Worm (Caenorhabditis elegans) whole organism, L1 larva: ENCODE results near the gene cutl-4.

Experiments used
- C16A3.4 ChIP-seq: fragments of 150-350 bp; optimal IDR thresholded peaks from 2 replicates; lab custom pipeline; 2014; ENCODE audit warnings: missing biosample characterization, missing genetic modification characterization
- C34B4.2 ChIP-seq: sonication (generic microtip); optimal IDR thresholded peaks from 2 replicates; lab custom pipeline; 2017; ENCODE audit warnings: mild to moderate bottlenecking, missing genetic modification characterization, missing compliant biosample characterization
- aly-2 ChIP-seq: fragments of 150-350 bp; optimal IDR thresholded peaks from 2 replicates; lab custom pipeline; 2014; ENCODE audit warnings: missing biosample characterization, missing genetic modification characterization
- blmp-1 ChIP-seq: fragments of 150-350 bp; optimal IDR thresholded peaks from 2 replicates; lab custom pipeline; 2014; ENCODE audit warnings: missing biosample characterization, missing genetic modification characterization
- ceh-90 ChIP-seq: sonication (generic microtip); optimal IDR thresholded peaks from 2 replicates; lab custom pipeline; 2016; ENCODE audit warnings: missing genetic modification characterization, missing compliant biosample characterization
- efl-1 ChIP-seq, 4 experiments: fragments of 150-350 bp; optimal IDR thresholded peaks in 3 of 4; peaks in 1 of 4; 1 replicate in 1 of 4; 2 replicates in 3 of 4; lab custom pipeline; 2014; ENCODE audit warnings: missing biosample characterization in 2 of 4, missing genetic modification characterization in 2 of 4, missing genetic modification reagents in 2 of 4
- egl-13 ChIP-seq: sonication (generic microtip); optimal IDR thresholded peaks from 2 replicates; lab custom pipeline; 2016; ENCODE audit warnings: missing genotype, missing genetic modification reagents, missing genetic modification characterization, missing compliant biosample characterization
- elt-2 ChIP-seq: sonication (generic microtip); optimal IDR thresholded peaks from 2 replicates; lab custom pipeline; 2016; ENCODE audit warnings: missing genetic modification characterization, mild to moderate bottlenecking, inconsistent platforms, missing compliant biosample characterization, missing genetic modification reagents
- elt-3 ChIP-seq, 6 experiments: fragments of 150-350 bp in 1 of 6; sonication (generic microtip); optimal IDR thresholded peaks; 2 replicates each; lab custom pipeline; 2017 to 2018; ENCODE audit warnings: missing biosample characterization in 6 of 6, missing genetic modification characterization in 6 of 6, inconsistent platforms in 1 of 6
- ets-5 ChIP-seq: fragments of 200-800 bp; sonication (Bioruptor generic); IDR thresholded peaks from 2 replicates; pipeline ENCODE4 v1.3.6; 2022; ENCODE audit warnings: missing genetic modification characterization, missing compliant biosample characterization
- fkh-4 ChIP-seq: sonication (generic microtip); optimal IDR thresholded peaks from 2 replicates; lab custom pipeline; 2016; ENCODE audit warnings: missing compliant biosample characterization, missing genetic modification characterization, borderline replicate concordance
- fos-1 ChIP-seq: fragments of 150-350 bp; optimal IDR thresholded peaks from 2 replicates; lab custom pipeline; 2014; ENCODE audit warnings: missing biosample characterization, missing genetic modification characterization
- hlh-17 ChIP-seq: fragments of 200-800 bp; sonication (Bioruptor generic); optimal IDR thresholded peaks from 2 replicates; lab custom pipeline; 2018; ENCODE audit warnings: missing genetic modification characterization, mild to moderate bottlenecking, missing compliant biosample characterization, moderate library complexity, borderline replicate concordance
- hlh-4 ChIP-seq: sonication (generic microtip); optimal IDR thresholded peaks from 2 replicates; lab custom pipeline; 2016; ENCODE audit warnings: mild to moderate bottlenecking, missing genetic modification characterization, missing compliant biosample characterization
- lin-14 ChIP-seq: fragments of 200-800 bp; sonication (Bioruptor generic); optimal IDR thresholded peaks from 2 replicates; lab custom pipeline; 2018; ENCODE audit warnings: mild to moderate bottlenecking, missing genetic modification characterization, moderate library complexity, missing compliant biosample characterization
- lin-35 ChIP-seq, 2 experiments: fragments of 150-350 bp; optimal IDR thresholded peaks; 2 replicates each; lab custom pipeline; 2014; ENCODE audit warnings: missing biosample characterization in 2 of 2, missing genetic modification characterization in 2 of 2, missing genetic modification reagents in 2 of 2
- lin-39 ChIP-seq: fragments of 150-350 bp; optimal IDR thresholded peaks from 2 replicates; lab custom pipeline; 2014; ENCODE audit warnings: missing biosample characterization, missing genetic modification reagents, missing genetic modification characterization
- lsy-2 ChIP-seq, 2 experiments: fragments of 150-350 bp; optimal IDR thresholded peaks; 2 replicates each; lab custom pipeline; 2014; ENCODE audit warnings: missing biosample characterization in 2 of 2, missing genetic modification characterization in 2 of 2
- mdl-1 ChIP-seq, 2 experiments: fragments of 150-350 bp; optimal IDR thresholded peaks; 2 replicates each; lab custom pipeline; 2014 to 2017; ENCODE audit warnings: missing biosample characterization in 2 of 2, missing genetic modification characterization in 2 of 2, inconsistent platforms in 1 of 2
- mep-1 ChIP-seq: fragments of 150-350 bp; optimal IDR thresholded peaks from 2 replicates; lab custom pipeline; 2014; ENCODE audit warnings: missing biosample characterization, missing genetic modification characterization
- nhr-11 ChIP-seq: fragments of 150-350 bp; optimal IDR thresholded peaks from 2 replicates; lab custom pipeline; 2014; ENCODE audit warnings: missing biosample characterization, missing genetic modification characterization
- nhr-19 ChIP-seq: fragments of 200-800 bp; sonication (Bioruptor generic); conservative IDR thresholded peaks from 2 replicates; pipeline ENCODE4 v1.3.6; 2022; ENCODE audit warnings: missing genetic modification characterization, missing compliant biosample characterization
- nhr-20 ChIP-seq: sonication (generic microtip); optimal IDR thresholded peaks from 2 replicates; lab custom pipeline; 2016; ENCODE audit warnings: mild to moderate bottlenecking, missing genetic modification characterization, missing compliant biosample characterization
- nhr-47 ChIP-seq: sonication (generic microtip); optimal IDR thresholded peaks from 2 replicates; lab custom pipeline; 2016; ENCODE audit warnings: mild to moderate bottlenecking, missing genetic modification characterization, moderate library complexity, missing compliant biosample characterization
- nhr-71 ChIP-seq: sonication (generic microtip); optimal IDR thresholded peaks from 2 replicates; lab custom pipeline; 2016; ENCODE audit warnings: mild to moderate bottlenecking, missing genetic modification characterization, moderate library complexity, missing compliant biosample characterization
- nhr-77 ChIP-seq: fragments of 150-350 bp; optimal IDR thresholded peaks from 2 replicates; lab custom pipeline; 2014; ENCODE audit warnings: missing biosample characterization, missing genetic modification characterization
- nhr-84 ChIP-seq: sonication (generic microtip); optimal IDR thresholded peaks from 2 replicates; lab custom pipeline; 2017; ENCODE audit warnings: missing biosample characterization, missing genetic modification characterization
- nhr-85 ChIP-seq: sonication (generic microtip); peaks from one replicate; lab custom pipeline; 2016; ENCODE audit warnings: missing genetic modification characterization, inconsistent platforms, missing compliant biosample characterization
- nhr-90 ChIP-seq: sonication (generic microtip); optimal IDR thresholded peaks from 2 replicates; lab custom pipeline; 2016; ENCODE audit warnings: mild to moderate bottlenecking, missing genetic modification characterization, missing compliant biosample characterization; ENCODE audit not compliant: poor library complexity
- pag-3 ChIP-seq: sonication (generic microtip); optimal IDR thresholded peaks from 2 replicates; lab custom pipeline; 2017; ENCODE audit warnings: missing genetic modification characterization, mild to moderate bottlenecking, missing compliant biosample characterization, antibody characterized with exemption, borderline replicate concordance; ENCODE audit not compliant: insufficient read depth
- pax-3 ChIP-seq: fragments of 200-800 bp; sonication (Bioruptor generic); optimal IDR thresholded peaks from 2 replicates; lab custom pipeline; 2018; ENCODE audit warnings: mild to moderate bottlenecking, missing genetic modification characterization, moderate library complexity, missing compliant biosample characterization
- rnt-1 ChIP-seq: sonication (generic microtip); optimal IDR thresholded peaks from 2 replicates; lab custom pipeline; 2016; ENCODE audit warnings: mild to moderate bottlenecking, missing genetic modification characterization, moderate library complexity, missing compliant biosample characterization
- sptf-1 ChIP-seq: fragments of 150-350 bp; optimal IDR thresholded peaks from 2 replicates; lab custom pipeline; 2014; ENCODE audit warnings: missing biosample characterization, missing genetic modification characterization
- tbx-2 ChIP-seq: sonication (generic microtip); optimal IDR thresholded peaks from 2 replicates; lab custom pipeline; 2016; ENCODE audit warnings: missing genetic modification characterization, missing compliant biosample characterization
- vab-15 ChIP-seq: sonication (generic microtip); optimal IDR thresholded peaks from 2 replicates; lab custom pipeline; 2017; ENCODE audit warnings: missing genotype, mild to moderate bottlenecking, missing genetic modification characterization, missing compliant biosample characterization

Gene cutl-4

ce11 chrV:17732516-17732915 is 7.2 kb downstream of the cutl-4 start, which contains the start of gene twk-42:
Gene twk-42 (minus strand): TSS chrV:17732616.
- TF ChIP-seq nhr-84 (tag; lab: Kevin White, UChicago) (no peak), rnt-1 (peak; percentile 29), nhr-47 (no peak)

- peak; percentile 33 for TF ChIP-seq nhr-11 (tag; lab: Kevin White, UChicago)
- no peak for TF ChIP-seq C16A3.4 (tag; lab: Kevin White, UChicago)
- TF ChIP-seq lin-39 = peak; percentile 68
- TF ChIP-seq nhr-71 (tag; lab: Kevin White, UChicago) = peak; percentile 70
- peak; percentile 3 for TF ChIP-seq tbx-2
- peak; percentile 53 for TF ChIP-seq lin-14 (GFP tag; lab: Kevin White, UChicago)
- no peak for TF ChIP-seq efl-1 (optimal IDR thresholded peaks at IDR 0.05; lab: Kevin White, UChicago)
- TF ChIP-seq efl-1 (GFP tag; optimal IDR thresholded peaks at IDR 0.05 in 1 of 2; lab: Kevin White, UChicago) = peak in 1 of 2 experiments; percentile 75
- TF ChIP-seq nhr-20 = peak; percentile 4
- peak; percentile 47 for TF ChIP-seq nhr-19 (GFP tag; lab: Robert Waterston, UW)
- TF ChIP-seq nhr-90 (tag; lab: Kevin White, UChicago) = no peak
- TF ChIP-seq vab-15 (tag; lab: Kevin White, UChicago) = peak; percentile 69
- no peak for TF ChIP-seq egl-13
- no peak for TF ChIP-seq pax-3 (tag; lab: Kevin White, UChicago)
- peak in 1 of 2 experiments; percentile 32 for TF ChIP-seq lsy-2 (tag; optimal IDR thresholded peaks at IDR 0.05; lab: Kevin White, UChicago)
- peak; percentile 74 for TF ChIP-seq rnt-1
- TF ChIP-seq, all 84 proteins: peak for 11
Measured at ce11 chrV:17728757-17729156, 10.9 kb downstream of the cutl-4 start.

- TF ChIP-seq sptf-1 (tag; lab: Kevin White, UChicago) (no peak), mep-1 (tag; lab: Kevin White, UChicago) (no peak), mdl-1 (tag; optimal IDR thresholded peaks at IDR 0.05; lab: Kevin White, UChicago) (no peak), hlh-17 (GFP tag; lab: Kevin White, UChicago) (no peak)
Measured at ce11 chrV:17728336-17728735, 11.4 kb downstream of the cutl-4 start.

ce11 chrV:17724704-17725103 is 15.0 kb downstream of the cutl-4 start, which contains the start of gene fat-5:
Gene fat-5 (plus strand): TSS chrV:17725004.
- no peak for TF ChIP-seq nhr-71 (tag; lab: Kevin White, UChicago)
- TF ChIP-seq aly-2 = no peak
- no peak for TF ChIP-seq nhr-77 (tag; lab: Kevin White, UChicago)
- TF ChIP-seq lin-35 (GFP tag; optimal IDR thresholded peaks at IDR 0.05; lab: Kevin White, UChicago) = no peak
- TF ChIP-seq C34B4.2 = no peak
- no peak for TF ChIP-seq hlh-4
- no peak for TF ChIP-seq pag-3 (tag; lab: Kevin White, UChicago)
- no peak for TF ChIP-seq fos-1 (tag; lab: Kevin White, UChicago)
- no peak for TF ChIP-seq fkh-4 (tag; lab: Kevin White, UChicago)
- no peak for TF ChIP-seq C16A3.4 (tag; lab: Kevin White, UChicago)
- no peak for TF ChIP-seq mep-1 (tag; lab: Kevin White, UChicago)
- TF ChIP-seq ets-5 (GFP tag; lab: Robert Waterston, UW) = no peak
- no peak for TF ChIP-seq nhr-20
- no peak for TF ChIP-seq efl-1 (optimal IDR thresholded peaks at IDR 0.05; lab: Kevin White, UChicago)
- no peak for TF ChIP-seq efl-1 (GFP tag; optimal IDR thresholded peaks at IDR 0.05 in 1 of 2; lab: Kevin White, UChicago)
- TF ChIP-seq blmp-1 = no peak

- peak; percentile 17 for TF ChIP-seq elt-2 (tag; lab: Kevin White, UChicago)
- TF ChIP-seq nhr-20 = peak; percentile 17
- TF ChIP-seq ceh-90 (tag; lab: Kevin White, UChicago) = no peak
- peak; percentile 76 for TF ChIP-seq nhr-85 (tag; lab: Kevin White, UChicago)
- TF ChIP-seq nhr-19 (GFP tag; lab: Robert Waterston, UW) = peak; percentile 73
- TF ChIP-seq blmp-1 = peak; percentile 49
- peak in 2 of 6 experiments; percentile 4 to 19 for TF ChIP-seq elt-3 (tag; optimal IDR thresholded peaks at IDR 0.05; lab: Kevin White, UChicago)
- TF ChIP-seq nhr-84 (tag; lab: Kevin White, UChicago) = no peak
- peak in 1 of 2 experiments; percentile 9 for TF ChIP-seq mdl-1 (tag; optimal IDR thresholded peaks at IDR 0.05; lab: Kevin White, UChicago)
- TF ChIP-seq lin-14 (GFP tag; lab: Kevin White, UChicago) = peak; percentile 19
Measured at ce11 chrV:17723142-17723781, 16.4 kb downstream of the cutl-4 start.
